Worm (Caenorhabditis elegans) whole organism, mixed stage, embryonic: Measurements from ENCODE around the gene gmps-1.

ENCODE experiments used
- M03D4.4 ChIP-seq: sonication (generic microtip); optimal IDR thresholded peaks from 2 replicates; lab custom pipeline; 2017; ENCODE audit warnings: mild to moderate bottlenecking, missing genetic modification characterization, missing compliant biosample characterization
- blmp-1 ChIP-seq: fragments of 150-350 bp; optimal IDR thresholded peaks from 2 replicates; lab custom pipeline; 2014; ENCODE audit warnings: missing biosample characterization, missing genetic modification characterization
- ceh-39 ChIP-seq: fragments of 150-350 bp; optimal IDR thresholded peaks from 2 replicates; lab custom pipeline; 2014; ENCODE audit warnings: missing biosample characterization, missing genetic modification characterization
- ceh-43 ChIP-seq: fragments of 200-800 bp; sonication (Bioruptor generic); optimal IDR thresholded peaks from 2 replicates; lab custom pipeline; 2018; ENCODE audit warnings: mild to moderate bottlenecking, missing genetic modification characterization, moderate library complexity, missing compliant biosample characterization
- ces-1 ChIP-seq: fragments of 150-350 bp; optimal IDR thresholded peaks from 2 replicates; lab custom pipeline; 2014; ENCODE audit warnings: missing biosample characterization, missing genetic modification reagents, missing genetic modification characterization
- cnd-1 ChIP-seq: fragments of 200-800 bp; sonication (Bioruptor generic); optimal IDR thresholded peaks from 2 replicates; lab custom pipeline; 2018; ENCODE audit warnings: mild to moderate bottlenecking, missing genetic modification characterization, missing compliant biosample characterization
- drap-1 ChIP-seq: fragments of 200-800 bp; sonication (Bioruptor generic); optimal IDR thresholded peaks from 3 replicates; lab custom pipeline; 2018; ENCODE audit warnings: mild to moderate bottlenecking, missing genetic modification characterization, missing compliant biosample characterization
- elt-1 ChIP-seq: sonication (generic microtip); optimal IDR thresholded peaks from 2 replicates; lab custom pipeline; 2017; ENCODE audit warnings: missing genetic modification characterization, mild to moderate bottlenecking, missing compliant biosample characterization, antibody characterized with exemption, moderate library complexity, borderline replicate concordance; ENCODE audit not compliant: insufficient read depth
- elt-3 ChIP-seq: fragments of 150-350 bp; optimal IDR thresholded peaks from 2 replicates; lab custom pipeline; 2014; ENCODE audit warnings: missing biosample characterization, missing genetic modification characterization
- flh-1 ChIP-seq: fragments of 200-800 bp; sonication (Bioruptor generic); optimal IDR thresholded peaks from 2 replicates; lab custom pipeline; 2018; ENCODE audit warnings: mild to moderate bottlenecking, missing genetic modification characterization, moderate library complexity, missing compliant biosample characterization
- hlh-1 ChIP-seq: fragments of 150-350 bp; optimal IDR thresholded peaks from 2 replicates; lab custom pipeline; 2014; ENCODE audit warnings: missing biosample characterization, missing genetic modification reagents, missing genetic modification characterization
- lin-13 ChIP-seq: fragments of 150-350 bp; optimal IDR thresholded peaks from 2 replicates; lab custom pipeline; 2014; ENCODE audit warnings: missing biosample characterization, missing genetic modification characterization
- lin-32 ChIP-seq: fragments of 200-800 bp; sonication (Bioruptor generic); optimal IDR thresholded peaks from 2 replicates; lab custom pipeline; 2018; ENCODE audit warnings: mild to moderate bottlenecking, missing genetic modification characterization, missing compliant biosample characterization
- lsy-2 ChIP-seq: fragments of 150-350 bp; optimal IDR thresholded peaks from 2 replicates; lab custom pipeline; 2014; ENCODE audit warnings: missing biosample characterization, missing genetic modification characterization
- mab-5 ChIP-seq: fragments of 150-350 bp; optimal IDR thresholded peaks from 2 replicates; lab custom pipeline; 2014; ENCODE audit warnings: missing biosample characterization, missing genetic modification characterization
- mls-2 ChIP-seq: sonication (generic microtip); optimal IDR thresholded peaks from 2 replicates; lab custom pipeline; 2016; ENCODE audit warnings: mild to moderate bottlenecking, missing genetic modification characterization, moderate library complexity, missing compliant biosample characterization
- nhr-12 ChIP-seq: fragments of 150-350 bp; optimal IDR thresholded peaks from 2 replicates; lab custom pipeline; 2014; ENCODE audit warnings: missing biosample characterization, missing genetic modification characterization
- nhr-2 ChIP-seq: fragments of 150-350 bp; optimal IDR thresholded peaks from 2 replicates; lab custom pipeline; 2014; ENCODE audit warnings: missing biosample characterization, missing genetic modification characterization
- nhr-28 ChIP-seq: fragments of 150-350 bp; optimal IDR thresholded peaks from 2 replicates; lab custom pipeline; 2014; ENCODE audit warnings: missing biosample characterization, missing genetic modification characterization
- nhr-76 ChIP-seq: sonication (generic microtip); optimal IDR thresholded peaks from 2 replicates; lab custom pipeline; 2017; ENCODE audit warnings: missing biosample characterization, missing genetic modification characterization
- pha-4 ChIP-seq: fragments of 150-350 bp; optimal IDR thresholded peaks from 2 replicates; lab custom pipeline; 2018; ENCODE audit warnings: missing biosample characterization, missing genetic modification reagents, missing genetic modification characterization
- sem-2 ChIP-seq: fragments of 200-800 bp; sonication (Bioruptor generic); optimal IDR thresholded peaks from 2 replicates; lab custom pipeline; 2018; ENCODE audit warnings: mild to moderate bottlenecking, missing genetic modification characterization, missing compliant biosample characterization
- snpc-4 ChIP-seq: fragments of 150-350 bp; optimal IDR thresholded peaks from 2 replicates; lab custom pipeline; 2014; ENCODE audit warnings: missing biosample characterization, missing genetic modification characterization
- sptf-1 ChIP-seq: sonication (generic microtip); optimal IDR thresholded peaks from 2 replicates; lab custom pipeline; 2017; ENCODE audit warnings: mild to moderate bottlenecking, missing genetic modification characterization, moderate library complexity, missing compliant biosample characterization
- tbx-8 ChIP-seq: fragments of 200-800 bp; sonication (Bioruptor generic); optimal IDR thresholded peaks from 2 replicates; lab custom pipeline; 2018; ENCODE audit warnings: mild to moderate bottlenecking, missing genetic modification characterization, moderate library complexity, missing compliant biosample characterization
- unc-120 ChIP-seq: sonication (generic microtip); optimal IDR thresholded peaks from 2 replicates; lab custom pipeline; 2017; ENCODE audit warnings: missing genetic modification characterization, missing compliant biosample characterization; ENCODE audit not compliant: poor library complexity, severe bottlenecking
- unc-62 ChIP-seq: fragments of 150-350 bp; optimal IDR thresholded peaks from 2 replicates; lab custom pipeline; 2014; ENCODE audit warnings: missing biosample characterization, missing genetic modification reagents, missing genetic modification characterization
- zip-8 ChIP-seq: fragments of 150-350 bp; optimal IDR thresholded peaks from 2 replicates; lab custom pipeline; 2014; ENCODE audit warnings: missing biosample characterization, missing genetic modification characterization

Gene gmps-1

DNA sequence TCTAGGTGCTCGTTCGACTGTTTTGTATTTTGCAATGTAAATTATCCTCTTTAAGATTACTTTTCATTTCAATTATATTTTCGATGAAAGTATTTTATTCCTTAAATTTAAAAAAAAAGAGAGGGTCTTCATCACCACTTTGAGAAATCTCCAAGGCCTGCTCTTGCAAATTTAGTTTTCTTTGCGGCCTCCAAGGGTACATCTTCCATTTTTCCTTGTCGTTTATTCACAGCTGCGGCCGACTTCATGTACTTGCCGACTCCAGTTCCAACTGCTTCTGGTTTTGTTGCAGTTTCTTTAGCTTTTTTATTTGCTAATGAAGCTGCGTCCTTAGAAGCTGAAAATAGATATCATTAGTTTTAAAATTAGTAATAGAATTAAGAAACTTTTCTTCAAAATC, 2.2 kb upstream of the gmps-1 start:
- TF ChIP-seq unc-120 (tag; lab: Kevin White, UChicago) (no peak), elt-1 (tag; lab: Kevin White, UChicago) (no peak), ceh-43 (no peak), nhr-76 (tag; lab: Kevin White, UChicago) (no peak), mls-2 (tag; lab: Kevin White, UChicago) (no peak), lsy-2 (tag; lab: Kevin White, UChicago) (no peak), flh-1 (no peak), sptf-1 (tag; lab: Kevin White, UChicago) (no peak), snpc-4 (tag; lab: Kevin White, UChicago) (no peak), nhr-28 (tag; lab: Kevin White, UChicago) (no peak), pha-4 (tag; lab: Kevin White, UChicago) (no peak), lin-32 (no peak), ceh-39 (tag; lab: Kevin White, UChicago) (no peak), M03D4.4 (tag; lab: Kevin White, UChicago) (no peak), tbx-8 (no peak), blmp-1 (no peak), drap-1 (GFP tag; lab: Kevin White, UChicago) (no peak), nhr-12 (tag; lab: Kevin White, UChicago) (no peak)

- TF ChIP-seq unc-62 (GFP tag; lab: Kevin White, UChicago) = peak; percentile 13
- no peak for TF ChIP-seq mab-5 (tag; lab: Kevin White, UChicago)
- TF ChIP-seq hlh-1 (tag; lab: Kevin White, UChicago) = no peak
- TF ChIP-seq ceh-39 (tag; lab: Kevin White, UChicago) = no peak
- TF ChIP-seq nhr-12 (tag; lab: Kevin White, UChicago) = no peak
- TF ChIP-seq unc-120 (tag; lab: Kevin White, UChicago) = peak; percentile 43
- TF ChIP-seq, all 35 proteins: peak for 2
These were observed 1.3 kb downstream of the gmps-1 start for ce11 chrII:10867219-10867618.

DNA sequence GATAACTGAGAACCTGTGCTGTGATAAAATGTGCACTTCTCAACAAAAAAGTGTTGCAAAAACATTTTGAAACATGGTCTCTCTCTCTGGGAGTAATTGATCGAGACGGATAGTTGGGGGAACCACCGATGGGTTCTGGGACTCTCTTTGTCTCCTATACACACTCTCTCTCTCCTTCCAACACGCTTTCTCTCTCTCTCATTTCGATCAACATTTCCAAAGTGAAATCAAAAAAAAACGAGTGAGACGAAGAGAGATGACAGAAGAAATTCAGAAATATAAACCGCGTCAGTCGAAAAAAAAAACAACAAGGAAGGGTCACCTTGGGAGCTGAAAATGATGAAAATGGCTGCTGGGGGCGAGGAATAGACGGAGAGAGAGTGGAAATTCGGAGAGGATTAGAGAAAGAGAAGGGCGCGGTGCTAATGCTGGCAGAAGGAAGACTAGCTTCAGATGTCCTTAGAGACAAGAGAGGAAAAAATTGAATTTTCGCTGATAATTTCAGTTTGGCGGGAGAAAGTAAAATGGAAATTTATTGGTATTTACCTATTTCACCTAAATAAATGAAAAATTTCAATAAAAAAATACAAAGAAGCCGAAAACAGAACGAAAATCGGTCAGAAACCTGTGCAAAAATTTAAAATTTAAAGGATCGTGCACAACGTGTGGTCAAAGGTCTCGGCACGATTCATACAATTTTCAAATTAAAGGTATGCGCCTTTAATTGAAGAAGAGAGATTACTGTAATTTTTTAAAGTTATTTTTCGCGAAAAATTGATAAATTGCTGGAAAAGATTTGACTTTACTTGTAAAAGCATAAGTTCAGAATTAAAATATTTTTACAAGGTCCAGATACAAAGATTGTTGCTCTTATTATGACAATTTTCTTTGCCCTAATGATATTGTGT, 5.5 kb downstream of the gmps-1 start:
- TF ChIP-seq hlh-1 (tag; lab: Kevin White, UChicago) (peak; percentile 1), nhr-2 (no peak), nhr-12 (tag; lab: Kevin White, UChicago) (no peak), elt-3 (tag; lab: Kevin White, UChicago) (no peak)

- TF ChIP-seq sem-2 (GFP tag; lab: Kevin White, UChicago) = no peak
- no peak for TF ChIP-seq lin-13 (tag; lab: Kevin White, UChicago)
- no peak for TF ChIP-seq snpc-4 (tag; lab: Kevin White, UChicago)
- TF ChIP-seq elt-1 (tag; lab: Kevin White, UChicago) = no peak
- no peak for TF ChIP-seq sptf-1 (tag; lab: Kevin White, UChicago)
- no peak for TF ChIP-seq ces-1 (GFP tag; lab: Kevin White, UChicago)
- TF ChIP-seq drap-1 (GFP tag; lab: Kevin White, UChicago) = no peak
- TF ChIP-seq cnd-1 (tag; lab: Kevin White, UChicago) = no peak
- no peak for TF ChIP-seq zip-8 (tag; lab: Kevin White, UChicago)
- TF ChIP-seq ceh-39 (tag; lab: Kevin White, UChicago) = no peak
These were observed 6.6 kb downstream of the gmps-1 start for ce11 chrII:10861723-10862486.

ce11 chrII:10861305-10861704, 7.2 kb downstream of the gmps-1 start:
- TF ChIP-seq M03D4.4 (tag; lab: Kevin White, UChicago) = no peak
- no peak for TF ChIP-seq zip-8 (tag; lab: Kevin White, UChicago)
